Worm (Caenorhabditis elegans) whole organism, L2 larva: ENCODE measurements around the gene ncs-1.

Source experiments
- C34F6.9 ChIP-seq: fragments of 150-350 bp; optimal IDR thresholded peaks from 2 replicates; lab custom pipeline; 2014; ENCODE audit warnings: missing biosample characterization, missing genetic modification characterization
- ama-1 ChIP-seq: fragments of 150-350 bp; optimal IDR thresholded peaks from 2 replicates; lab custom pipeline; 2018; ENCODE audit warnings: inconsistent platforms
- ceh-16 ChIP-seq: fragments of 150-350 bp; optimal IDR thresholded peaks from 2 replicates; lab custom pipeline; 2014; ENCODE audit warnings: missing biosample characterization, missing genetic modification characterization
- crh-2 ChIP-seq: sonication (generic microtip); optimal IDR thresholded peaks from 2 replicates; lab custom pipeline; 2017; ENCODE audit warnings: missing biosample characterization, missing genetic modification characterization
- fos-1 ChIP-seq: fragments of 150-350 bp; optimal IDR thresholded peaks from 2 replicates; lab custom pipeline; 2014; ENCODE audit warnings: missing biosample characterization, missing genetic modification characterization
- lin-11 ChIP-seq: fragments of 150-350 bp; sonication (generic microtip); optimal IDR thresholded peaks from 2 replicates; lab custom pipeline; 2014; ENCODE audit warnings: missing biosample characterization, missing genetic modification characterization, inconsistent platforms, mixed read lengths
- lsy-2 ChIP-seq, 2 experiments: fragments of 150-350 bp in 1 of 2; sonication (generic microtip) in 1 of 2; optimal IDR thresholded peaks; 2 replicates each; lab custom pipeline; 2014 to 2017; ENCODE audit warnings: missing biosample characterization in 2 of 2, missing genetic modification characterization in 2 of 2
- mbf-1 ChIP-seq: sonication (generic microtip); optimal IDR thresholded peaks from 2 replicates; lab custom pipeline; 2017; ENCODE audit warnings: missing biosample characterization, missing genetic modification characterization
- nhr-12 ChIP-seq: fragments of 150-350 bp; optimal IDR thresholded peaks from 2 replicates; lab custom pipeline; 2014; ENCODE audit warnings: missing biosample characterization, missing genetic modification characterization
- nhr-129 ChIP-seq: fragments of 150-350 bp; optimal IDR thresholded peaks from 2 replicates; lab custom pipeline; 2014; ENCODE audit warnings: missing biosample characterization, missing genetic modification characterization
- nhr-237 ChIP-seq: fragments of 150-350 bp; optimal IDR thresholded peaks from 2 replicates; lab custom pipeline; 2014; ENCODE audit warnings: missing biosample characterization, missing genetic modification characterization
- nhr-6 ChIP-seq: fragments of 150-350 bp; optimal IDR thresholded peaks from 2 replicates; lab custom pipeline; 2014; ENCODE audit warnings: missing biosample characterization, missing genetic modification characterization
- nhr-77 ChIP-seq: fragments of 150-350 bp; optimal IDR thresholded peaks from 2 replicates; lab custom pipeline; 2014; ENCODE audit warnings: missing biosample characterization, missing genetic modification characterization
- skn-1 ChIP-seq: sonication (generic microtip); optimal IDR thresholded peaks from 2 replicates; lab custom pipeline; 2017; ENCODE audit warnings: missing biosample characterization, missing genetic modification characterization
- snpc-4 ChIP-seq: fragments of 150-350 bp; optimal IDR thresholded peaks from 2 replicates; lab custom pipeline; 2014; ENCODE audit warnings: missing biosample characterization, missing genetic modification characterization
- unc-55 ChIP-seq: fragments of 150-350 bp; sonication (generic microtip); optimal IDR thresholded peaks from 3 replicates; lab custom pipeline; 2014; ENCODE audit warnings: missing biosample characterization, missing genetic modification reagents, missing genetic modification characterization
- zag-1 ChIP-seq: fragments of 150-350 bp; optimal IDR thresholded peaks from 2 replicates; lab custom pipeline; 2014; ENCODE audit warnings: missing biosample characterization, missing genetic modification characterization

ncs-1 gene

DNA sequence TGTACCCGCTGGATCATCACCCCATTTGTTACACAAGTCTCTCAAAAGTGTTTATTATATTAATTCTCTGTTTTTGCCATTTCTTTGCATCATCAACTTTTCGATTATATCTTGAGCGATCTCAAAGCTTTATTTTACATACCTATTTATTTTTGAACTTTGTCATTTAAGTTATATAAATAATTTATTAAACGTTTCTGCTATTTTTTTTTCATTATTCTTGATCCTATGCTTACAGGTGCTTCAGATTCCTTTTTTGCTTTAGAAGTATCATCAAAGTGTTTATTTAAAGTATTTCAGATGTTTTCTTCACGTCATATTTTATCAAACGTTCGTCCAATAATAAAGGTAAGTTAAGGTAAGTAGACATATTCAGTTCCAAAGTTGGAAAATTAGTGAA lies 45.0 kb downstream of the ncs-1 start, which contains the start of gene F35H12.5:
Gene F35H12.5, plus strand, starts transcription at position 301 of the 400 bp plus-strand sequence.
- TF ChIP-seq nhr-77 (tag; lab: Kevin White, UChicago) (no peak), crh-2 (tag; lab: Kevin White, UChicago) (no peak), mbf-1 (tag; lab: Kevin White, UChicago) (no peak), ceh-16 (tag; lab: Kevin White, UChicago) (no peak), snpc-4 (tag; lab: Kevin White, UChicago) (no peak), nhr-12 (tag; lab: Kevin White, UChicago) (no peak)

- TF ChIP-seq zag-1 (tag; lab: Kevin White, UChicago): no peak
- peak; percentile 71 for TF ChIP-seq unc-55 (GFP tag; lab: Kevin White, UChicago)
- peak; percentile 48 for TF ChIP-seq C34F6.9
- TF ChIP-seq mbf-1 (tag; lab: Kevin White, UChicago): no peak
- peak in 1 of 2 experiments; percentile 34 for TF ChIP-seq lsy-2 (tag; optimal IDR thresholded peaks at IDR 0.05; lab: Kevin White, UChicago)
- TF ChIP-seq fos-1: peak; percentile 22
- TF ChIP-seq nhr-129 (tag; lab: Kevin White, UChicago): peak; percentile 49
Measured at ce11 chrX:915510-915909, 47.6 kb downstream of the ncs-1 start, which contains the start of gene sel-12. Gene sel-12 (plus strand): TSS chrX:915867.

DNA sequence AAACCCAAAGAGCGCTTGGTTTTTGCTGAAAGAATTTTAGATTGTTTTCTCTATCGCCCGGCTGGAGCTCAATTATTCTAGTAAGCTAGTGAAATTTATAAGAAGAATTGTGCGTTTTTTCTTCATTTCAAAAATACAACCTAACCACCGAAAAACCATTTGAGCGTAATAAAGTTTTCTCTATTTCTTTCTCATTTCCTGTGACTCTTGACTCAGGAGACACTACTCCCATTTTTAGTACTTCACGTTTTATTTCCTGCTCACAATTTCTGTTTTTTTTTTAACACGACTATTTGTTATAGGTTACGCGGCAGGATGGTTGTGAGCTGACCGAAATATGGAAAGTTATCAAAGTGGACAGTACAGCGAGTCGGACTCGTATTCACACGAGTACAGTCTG lies 50.1 kb downstream of the ncs-1 start, which contains the start of gene F35H12.6:
Gene F35H12.6, plus strand, starts transcription at position 301 of the 400 bp plus-strand sequence.
- no peak for TF ChIP-seq ama-1
- no peak for TF ChIP-seq nhr-6 (tag; lab: Kevin White, UChicago)
- no peak for TF ChIP-seq nhr-77 (tag; lab: Kevin White, UChicago)

ce11 chrX:912564-912963 lies 50.5 kb downstream of the ncs-1 start:
- TF ChIP-seq lin-11 (tag; lab: Kevin White, UChicago): no peak
- TF ChIP-seq skn-1 (tag; lab: Kevin White, UChicago): no peak
- no peak for TF ChIP-seq crh-2 (tag; lab: Kevin White, UChicago)
- TF ChIP-seq nhr-237: no peak
